Worm (Caenorhabditis elegans): ENCODE results near the gene Y73F4A.1.

ce11 chrIV:9000664-9001063 lies 44.5 kb downstream of the Y73F4A.1 start:
- TF ChIP-seq nhr-76 (tag; optimal IDR thresholded peaks at IDR 0.05) (no peak), snpc-4 (tag; optimal IDR thresholded peaks at IDR 0.05) (no peak), ztf-11 (tag; optimal IDR thresholded peaks at IDR 0.05) (no peak), lin-35 (GFP tag; optimal IDR thresholded peaks at IDR 0.05) (no peak), F16B12.6 (tag; optimal IDR thresholded peaks at IDR 0.05) (no peak), aha-1 (tag; optimal IDR thresholded peaks at IDR 0.05) (no peak), hpl-2 (GFP tag; optimal IDR thresholded peaks at IDR 0.05) (no peak), efl-1 (optimal IDR thresholded peaks at IDR 0.05) (no peak), efl-1 (GFP tag; optimal IDR thresholded peaks at IDR 0.05 in 1 of 2) (no peak), nhr-77 (tag; optimal IDR thresholded peaks at IDR 0.05) (no peak), nhr-237 (tag; optimal IDR thresholded peaks at IDR 0.05) (no peak), irx-1 (tag; optimal IDR thresholded peaks at IDR 0.05) (no peak)

All from whole organism, L1 larva.